Worm (Caenorhabditis elegans) whole organism, young adult: Measurements from ENCODE around the gene T05H4.3.
A peak's percentile ranks its signal among the peaks of the same experiment; 100 is the strongest.

Experiments
- B0336.3 ChIP-seq: fragments of 200-800 bp; sonication (Bioruptor generic); IDR thresholded peaks from 2 replicates; pipeline ENCODE4 v1.3.6; 2022; ENCODE audit warnings: missing genetic modification characterization, missing compliant biosample characterization
- C17E4.6 ChIP-seq: fragments of 200-800 bp; sonication (Bioruptor generic); IDR thresholded peaks from 2 replicates; pipeline ENCODE4 v1.3.6; 2022; ENCODE audit warnings: missing genetic modification reagents, missing genetic modification characterization, missing compliant biosample characterization
- F33H1.4 ChIP-seq: fragments of 200-800 bp; sonication (Bioruptor generic); IDR thresholded peaks from 2 replicates; pipeline ENCODE4 v1.3.6; 2022; ENCODE audit warnings: missing genetic modification reagents, missing genetic modification characterization, missing compliant biosample characterization
- F37B4.10 ChIP-seq: fragments of 200-800 bp; sonication (Bioruptor generic); IDR thresholded peaks from 2 replicates; pipeline ENCODE4 v1.3.6; 2022; ENCODE audit warnings: missing genetic modification characterization, missing compliant biosample characterization
- F39B2.1 ChIP-seq: fragments of 200-800 bp; sonication (Bioruptor generic); IDR thresholded peaks from 2 replicates; pipeline ENCODE4 v1.3.6; 2022; ENCODE audit warnings: missing genetic modification reagents, missing genetic modification characterization, missing compliant biosample characterization
- F49E8.2 ChIP-seq: sonication (generic microtip); optimal IDR thresholded peaks from 3 replicates; lab custom pipeline; 2017; ENCODE audit warnings: missing genetic modification characterization, mild to moderate bottlenecking, missing compliant biosample characterization, antibody characterized with exemption, moderate library complexity; ENCODE audit not compliant: insufficient read depth
- F57C9.4 ChIP-seq: sonication (generic microtip); optimal IDR thresholded peaks from 2 replicates; lab custom pipeline; 2017; ENCODE audit warnings: mild to moderate bottlenecking, missing genetic modification characterization, missing compliant biosample characterization
- Y53G8AR.9 ChIP-seq: fragments of 200-800 bp; sonication (Bioruptor generic); conservative IDR thresholded peaks from 2 replicates; pipeline ENCODE4 v1.3.6; 2022; ENCODE audit warnings: missing genetic modification reagents, missing genetic modification characterization, missing compliant biosample characterization
- Y56A3A.18 ChIP-seq: fragments of 200-800 bp; sonication (Bioruptor generic); IDR thresholded peaks from 2 replicates; pipeline ENCODE4 v1.3.6; 2022; ENCODE audit warnings: missing genetic modification reagents, missing genetic modification characterization, missing compliant biosample characterization
- Y79H2A.3 ChIP-seq: fragments of 200-800 bp; sonication (Bioruptor generic); conservative IDR thresholded peaks from 2 replicates; pipeline ENCODE4 v1.3.6; 2022; ENCODE audit warnings: missing genetic modification reagents, missing genetic modification characterization, missing compliant biosample characterization
- ama-1 ChIP-seq, 3 experiments: fragments of 150-350 bp in 1 of 3; sonication (generic microtip) in 2 of 3; optimal IDR thresholded peaks; 2 replicates each; lab custom pipeline; 2014 to 2018; ENCODE audit warnings: missing biosample characterization in 2 of 3, missing genetic modification characterization in 2 of 3, missing genetic modification reagents in 2 of 3
- aptf-2 ChIP-seq: fragments of 200-800 bp; sonication (Bioruptor generic); conservative IDR thresholded peaks from 2 replicates; pipeline ENCODE4 v1.3.6; 2022; ENCODE audit warnings: missing genetic modification reagents, missing genetic modification characterization, missing compliant biosample characterization
- atf-7 ChIP-seq: sonication (generic microtip); optimal IDR thresholded peaks from 2 replicates; lab custom pipeline; 2017; ENCODE audit warnings: mild to moderate bottlenecking, missing genetic modification characterization, missing compliant biosample characterization
- attf-3 ChIP-seq: fragments of 200-800 bp; sonication (Bioruptor generic); conservative IDR thresholded peaks from 2 replicates; pipeline ENCODE4 v1.3.6; 2022; ENCODE audit warnings: missing genetic modification reagents, missing genetic modification characterization, missing compliant biosample characterization
- attf-5 ChIP-seq: fragments of 200-800 bp; sonication (Bioruptor generic); optimal IDR thresholded peaks from 2 replicates; lab custom pipeline; 2018; ENCODE audit warnings: mild to moderate bottlenecking, missing genetic modification characterization, missing compliant biosample characterization
- bed-1 ChIP-seq: fragments of 200-800 bp; sonication (Bioruptor generic); IDR thresholded peaks from 2 replicates; pipeline ENCODE4 v1.3.6; 2022; ENCODE audit warnings: missing genetic modification reagents, missing genetic modification characterization, missing compliant biosample characterization
- cebp-2 ChIP-seq: fragments of 200-800 bp; sonication (Bioruptor generic); IDR thresholded peaks from 2 replicates; pipeline ENCODE4 v1.3.6; 2022; ENCODE audit warnings: missing genetic modification characterization, missing compliant biosample characterization
- ceh-100 ChIP-seq: fragments of 200-800 bp; sonication (Bioruptor generic); IDR thresholded peaks from 2 replicates; pipeline ENCODE4 v1.3.6; 2022; ENCODE audit warnings: missing genetic modification reagents, missing genetic modification characterization, missing compliant biosample characterization
- ceh-40 ChIP-seq: fragments of 200-800 bp; sonication (Bioruptor generic); IDR thresholded peaks from 2 replicates; pipeline ENCODE4 v1.3.6; 2022; ENCODE audit warnings: missing genetic modification characterization, missing compliant biosample characterization
- ceh-91 ChIP-seq: fragments of 200-800 bp; sonication (Bioruptor generic); IDR thresholded peaks from 2 replicates; pipeline ENCODE4 v1.3.6; 2022; ENCODE audit warnings: missing genetic modification reagents, missing genetic modification characterization, missing compliant biosample characterization
- dox-1 ChIP-seq: fragments of 200-800 bp; sonication (Bioruptor generic); IDR thresholded peaks from 2 replicates; pipeline ENCODE4 v1.3.6; 2022; ENCODE audit warnings: missing genetic modification reagents, missing genetic modification characterization, missing compliant biosample characterization
- dpl-1 ChIP-seq: fragments of 150-350 bp; optimal IDR thresholded peaks from 2 replicates; lab custom pipeline; 2014; ENCODE audit warnings: missing biosample characterization, missing genetic modification reagents, missing genetic modification characterization
- egl-18 ChIP-seq: fragments of 200-800 bp; sonication (Bioruptor generic); IDR thresholded peaks from 2 replicates; pipeline ENCODE4 v1.3.6; 2022; ENCODE audit warnings: missing genetic modification reagents, missing genetic modification characterization, missing compliant biosample characterization
- ekl-4 ChIP-seq: fragments of 200-800 bp; sonication (Bioruptor generic); IDR thresholded peaks from 2 replicates; pipeline ENCODE4 v1.3.6; 2022; ENCODE audit warnings: missing genetic modification reagents, missing genetic modification characterization, missing compliant biosample characterization
- hlh-12 ChIP-seq: sonication (generic microtip); optimal IDR thresholded peaks from 2 replicates; lab custom pipeline; 2016; ENCODE audit warnings: missing genetic modification characterization, missing compliant biosample characterization
- lag-1 ChIP-seq: fragments of 200-800 bp; sonication (Bioruptor generic); IDR thresholded peaks from 2 replicates; pipeline ENCODE4 v1.3.6; 2022; ENCODE audit warnings: missing genetic modification reagents, missing genetic modification characterization, missing compliant biosample characterization
- let-607 ChIP-seq, 2 experiments: fragments of 200-800 bp in 1 of 2; sonication (Bioruptor generic) in 1 of 2; sonication (generic microtip) in 1 of 2; optimal IDR thresholded peaks; 2 replicates each; lab custom pipeline; 2016 to 2018; ENCODE audit warnings: mild to moderate bottlenecking in 2 of 2, missing compliant biosample characterization in 2 of 2, missing genetic modification characterization in 2 of 2, moderate library complexity in 2 of 2, missing genotype in 1 of 2
- lin-26 ChIP-seq: fragments of 200-800 bp; sonication (Bioruptor generic); IDR thresholded peaks from 2 replicates; pipeline ENCODE4 v1.3.6; 2022; ENCODE audit warnings: missing genetic modification reagents, missing genetic modification characterization, missing compliant biosample characterization
- lin-54 ChIP-seq: fragments of 200-800 bp; sonication (Bioruptor generic); optimal IDR thresholded peaks from 2 replicates; lab custom pipeline; 2018; ENCODE audit warnings: mild to moderate bottlenecking, missing genetic modification characterization, missing compliant biosample characterization
- madf-6 ChIP-seq: fragments of 200-800 bp; sonication (Bioruptor generic); IDR thresholded peaks from 2 replicates; pipeline ENCODE4 v1.3.6; 2022; ENCODE audit warnings: missing genetic modification reagents, missing genetic modification characterization, missing compliant biosample characterization
- mcd-1 ChIP-seq: fragments of 200-800 bp; sonication (Bioruptor generic); IDR thresholded peaks from 2 replicates; pipeline ENCODE4 v1.3.6; 2022; ENCODE audit warnings: missing genetic modification reagents, missing genetic modification characterization, missing compliant biosample characterization
- mxl-1 ChIP-seq: sonication (generic microtip); optimal IDR thresholded peaks from 2 replicates; lab custom pipeline; 2016; ENCODE audit warnings: missing genetic modification characterization, missing compliant biosample characterization
- nfya-1 ChIP-seq: sonication (generic microtip); optimal IDR thresholded peaks from 2 replicates; lab custom pipeline; 2017; ENCODE audit warnings: antibody characterized with exemption, missing compliant biosample characterization, missing genetic modification characterization, borderline replicate concordance; ENCODE audit not compliant: insufficient read depth
- nfyb-1 ChIP-seq: fragments of 200-800 bp; sonication (Bioruptor generic); IDR thresholded peaks from 2 replicates; pipeline ENCODE4 v1.3.6; 2022; ENCODE audit warnings: missing genetic modification reagents, missing genetic modification characterization, missing compliant biosample characterization
- nhr-179 ChIP-seq: sonication (generic microtip); optimal IDR thresholded peaks from 2 replicates; lab custom pipeline; 2016; ENCODE audit warnings: mild to moderate bottlenecking, missing genetic modification characterization, missing compliant biosample characterization
- nhr-80 ChIP-seq: sonication (generic microtip); optimal IDR thresholded peaks from 2 replicates; lab custom pipeline; 2016; ENCODE audit warnings: missing genetic modification characterization, missing compliant biosample characterization
- nhr-90 ChIP-seq: sonication (generic microtip); optimal IDR thresholded peaks from 2 replicates; lab custom pipeline; 2016; ENCODE audit warnings: missing genotype, mild to moderate bottlenecking, missing genetic modification characterization, missing compliant biosample characterization
- pbrm-1 ChIP-seq: fragments of 200-800 bp; sonication (Bioruptor generic); IDR thresholded peaks from 2 replicates; pipeline ENCODE4 v1.3.6; 2022; ENCODE audit warnings: missing genetic modification reagents, missing genetic modification characterization, missing compliant biosample characterization
- rec-8 ChIP-seq, 2 experiments: sonication (generic microtip); optimal IDR thresholded peaks; 2 replicates each; lab custom pipeline; 2016; ENCODE audit warnings: mild to moderate bottlenecking in 2 of 2, missing genetic modification characterization in 2 of 2, missing genetic modification reagents in 2 of 2, missing genotype in 2 of 2, missing biosample characterization in 1 of 2, missing compliant biosample characterization in 1 of 2, moderate library complexity in 1 of 2
- sptf-2 ChIP-seq: fragments of 200-800 bp; sonication (Bioruptor generic); optimal IDR thresholded peaks from 2 replicates; lab custom pipeline; 2018; ENCODE audit warnings: mild to moderate bottlenecking, missing genetic modification characterization, missing compliant biosample characterization
- tbp1 ChIP-seq: fragments of 200-800 bp; sonication (Bioruptor generic); optimal IDR thresholded peaks from 2 replicates; lab custom pipeline; 2018; ENCODE audit warnings: mild to moderate bottlenecking, missing genetic modification characterization, missing compliant biosample characterization
- unc-130 ChIP-seq: sonication (generic microtip); optimal IDR thresholded peaks from 2 replicates; lab custom pipeline; 2016; ENCODE audit warnings: missing genetic modification reagents, missing genetic modification characterization, missing compliant biosample characterization
- xnd-1 ChIP-seq: sonication (generic microtip); optimal IDR thresholded peaks from 2 replicates; lab custom pipeline; 2016; ENCODE audit warnings: missing genotype, missing genetic modification reagents, missing genetic modification characterization, missing compliant biosample characterization
- zfh-2 ChIP-seq: fragments of 200-800 bp; sonication (Bioruptor generic); conservative IDR thresholded peaks from 2 replicates; pipeline ENCODE4 v1.3.6; 2022; ENCODE audit warnings: missing genetic modification reagents, missing genetic modification characterization, missing compliant biosample characterization
- zim-3 ChIP-seq: sonication (generic microtip); optimal IDR thresholded peaks from 2 replicates; lab custom pipeline; 2017; ENCODE audit warnings: mild to moderate bottlenecking, missing genetic modification characterization, moderate library complexity, missing compliant biosample characterization
- ztf-25 ChIP-seq: fragments of 200-800 bp; sonication (Bioruptor generic); IDR thresholded peaks from 2 replicates; pipeline ENCODE4 v1.3.6; 2022; ENCODE audit warnings: missing genetic modification reagents, missing genetic modification characterization, missing compliant biosample characterization
- ztf-28 ChIP-seq: fragments of 200-800 bp; sonication (Bioruptor generic); IDR thresholded peaks from 2 replicates; pipeline ENCODE4 v1.3.6; 2022; ENCODE audit warnings: missing genetic modification reagents, missing genetic modification characterization, missing compliant biosample characterization

The T05H4.3 gene

ce11 chrV:6487878-6488277 is 45.7 kb downstream of the T05H4.3 start (continued):
- 0 out of 2 replicates have a peak, but pooled peaks have one; percentile 7 for TF ChIP-seq Y56A3A.18 (GFP tag; lab: Robert Waterston, UW)
- no peak for TF ChIP-seq lin-26 (GFP tag; lab: Robert Waterston, UW)
- TF ChIP-seq mcd-1 (GFP tag; lab: Robert Waterston, UW) = no peak
- no peak for TF ChIP-seq Y79H2A.3 (GFP tag; lab: Robert Waterston, UW)
- no peak for TF ChIP-seq hlh-12 (tag; lab: Kevin White, UChicago)
- no peak for TF ChIP-seq ceh-40 (GFP tag; lab: Robert Waterston, UW)
- no peak for TF ChIP-seq bed-1 (GFP tag; lab: Robert Waterston, UW)
- 0 out of 2 replicates have a peak, but pooled peaks have one; percentile 26 for TF ChIP-seq Y53G8AR.9 (GFP tag; lab: Robert Waterston, UW)
- no peak for TF ChIP-seq dpl-1 (GFP tag; lab: Kevin White, UChicago)
- TF ChIP-seq nhr-80 (tag; lab: Kevin White, UChicago) = peak; percentile 6
- TF ChIP-seq xnd-1 (tag; lab: Kevin White, UChicago) = no peak
- no peak for TF ChIP-seq sptf-2
- TF ChIP-seq ceh-100 (GFP tag; lab: Robert Waterston, UW) = no peak
- TF ChIP-seq C17E4.6 (GFP tag; lab: Robert Waterston, UW) = no peak
- no peak for TF ChIP-seq tbp1 (GFP tag; lab: Kevin White, UChicago)
- TF ChIP-seq F33H1.4 = no peak
- peak; percentile 10 for TF ChIP-seq atf-7 (tag; lab: Kevin White, UChicago)
- TF ChIP-seq rec-8 (tag; optimal IDR thresholded peaks at IDR 0.05; lab: Kevin White, UChicago) = no peak
- TF ChIP-seq nfya-1 (tag; lab: Kevin White, UChicago) = no peak
- TF ChIP-seq F37B4.10 (GFP tag; lab: Robert Waterston, UW) = no peak
- TF ChIP-seq dox-1 (GFP tag; lab: Robert Waterston, UW) = peak; percentile 22; the same call in 1 of the 2 replicates
- no peak for TF ChIP-seq zfh-2 (GFP tag; lab: Robert Waterston, UW)
- TF ChIP-seq cebp-2 (GFP tag; lab: Robert Waterston, UW) = 0 out of 2 replicates have a peak, but pooled peaks have one; percentile 30
- TF ChIP-seq mxl-1 (tag; lab: Kevin White, UChicago) = no peak
- TF ChIP-seq ztf-28 (GFP tag; lab: Robert Waterston, UW) = no peak
- no peak for TF ChIP-seq unc-130
- TF ChIP-seq nhr-179 (tag; lab: Kevin White, UChicago) = no peak
- TF ChIP-seq aptf-2 (GFP tag; lab: Robert Waterston, UW) = no peak
- TF ChIP-seq B0336.3 (GFP tag; lab: Robert Waterston, UW) = no peak
- TF ChIP-seq egl-18 (GFP tag; lab: Robert Waterston, UW) = no peak
- TF ChIP-seq ama-1 (optimal IDR thresholded peaks at IDR 0.05; lab: Kevin White, UChicago) = no peak
- TF ChIP-seq ama-1 (GFP tag; optimal IDR thresholded peaks at IDR 0.05; lab: Kevin White, UChicago) = no peak
- TF ChIP-seq attf-3 (GFP tag; lab: Robert Waterston, UW) = no peak
- TF ChIP-seq F57C9.4 (tag; lab: Kevin White, UChicago) = no peak
- no peak for TF ChIP-seq ztf-25 (GFP tag; lab: Robert Waterston, UW)
- TF ChIP-seq nfyb-1 (GFP tag; lab: Robert Waterston, UW) = 0 out of 2 replicates have a peak, but pooled peaks have one; percentile 32
- no peak for TF ChIP-seq attf-5 (GFP tag; lab: Kevin White, UChicago)
- TF ChIP-seq lin-54 = no peak
- no peak for TF ChIP-seq lag-1 (GFP tag; lab: Robert Waterston, UW)
- peak in 1 of 2 experiments; percentile 48 for TF ChIP-seq let-607 (tag; optimal IDR thresholded peaks at IDR 0.05; lab: Kevin White, UChicago)
- TF ChIP-seq F49E8.2 = no peak
- TF ChIP-seq ekl-4 (GFP tag; lab: Robert Waterston, UW) = no peak
- TF ChIP-seq zim-3 (tag; lab: Kevin White, UChicago) = no peak
- no peak for TF ChIP-seq F39B2.1 (GFP tag; lab: Robert Waterston, UW)
- no peak for TF ChIP-seq pbrm-1
- no peak for TF ChIP-seq madf-6
- no peak for TF ChIP-seq ceh-91 (GFP tag; lab: Robert Waterston, UW)
- TF ChIP-seq nhr-90 (tag; lab: Kevin White, UChicago) = peak; percentile 26
- TF ChIP-seq, all 124 proteins: peak for 11
